Fruit fly (Drosophila melanogaster) whole organism, pupa: ENCODE data around the gene Pcmt.

ENCODE experiments used
- CG12605 ChIP-seq: fragments of 200-800 bp; sonication (Bioruptor generic); IDR thresholded peaks from 2 replicates; pipeline ENCODE4 v1.3.6; 2022; ENCODE audit warnings: missing biosample characterization, missing genetic modification characterization
- CG13204 ChIP-seq: fragments of 200-800 bp; sonication (Bioruptor generic); optimal IDR thresholded peaks from 2 replicates; lab custom pipeline; 2018; ENCODE audit warnings: missing biosample characterization, mild to moderate bottlenecking, missing genetic modification characterization, moderate library complexity
- CG17806 ChIP-seq: fragments of 200-800 bp; sonication (Bioruptor generic); optimal IDR thresholded peaks from 2 replicates; lab custom pipeline; 2018; ENCODE audit warnings: missing biosample characterization, mild to moderate bottlenecking, missing genetic modification characterization, moderate library complexity
- CG34367 ChIP-seq: fragments of 200-800 bp; sonication (Bioruptor generic); optimal IDR thresholded peaks from 2 replicates; lab custom pipeline; 2018; ENCODE audit warnings: missing biosample characterization, mild to moderate bottlenecking, missing genetic modification characterization
- CG4496 ChIP-seq: fragments of 200-800 bp; sonication (Bioruptor generic); IDR thresholded peaks from 3 replicates; pipeline ENCODE4 v1.3.6; 2022; ENCODE audit warnings: missing biosample characterization, missing genetic modification characterization
- CG8159 ChIP-seq: fragments of 200-800 bp; sonication (Bioruptor generic); optimal IDR thresholded peaks from 3 replicates; lab custom pipeline; 2018; ENCODE audit warnings: missing biosample characterization, mild to moderate bottlenecking, missing genetic modification characterization, moderate library complexity
- CG8301 ChIP-seq: fragments of 200-800 bp; sonication (Bioruptor generic); optimal IDR thresholded peaks from 2 replicates; lab custom pipeline; 2018; ENCODE audit warnings: missing biosample characterization, mild to moderate bottlenecking, missing genetic modification characterization
- CG9948 ChIP-seq: fragments of 200-800 bp; sonication (Bioruptor generic); optimal IDR thresholded peaks from 2 replicates; lab custom pipeline; 2018; ENCODE audit warnings: missing biosample characterization, mild to moderate bottlenecking, missing genetic modification characterization, moderate library complexity
- EcR ChIP-seq: fragments of 200-800 bp; sonication (Bioruptor generic); optimal IDR thresholded peaks from 3 replicates; lab custom pipeline; 2019; ENCODE audit warnings: missing biosample characterization, missing genetic modification characterization, mild to moderate bottlenecking, moderate library complexity, missing genetic modification reagents
- Pif1A ChIP-seq: fragments of 200-800 bp; sonication (Bioruptor generic); optimal IDR thresholded peaks from 3 replicates; lab custom pipeline; 2016; ENCODE audit warnings: missing biosample characterization, missing genetic modification characterization
- fd96Ca ChIP-seq: fragments of 200-800 bp; sonication (Bioruptor generic); IDR thresholded peaks from 3 replicates; pipeline ENCODE4 v1.3.6; 2022; ENCODE audit warnings: missing biosample characterization, missing genetic modification characterization
- gl ChIP-seq: fragments of 200-800 bp; sonication (Bioruptor generic); optimal IDR thresholded peaks from 2 replicates; lab custom pipeline; 2018; ENCODE audit warnings: missing biosample characterization, mild to moderate bottlenecking, missing genetic modification characterization

DNA sequence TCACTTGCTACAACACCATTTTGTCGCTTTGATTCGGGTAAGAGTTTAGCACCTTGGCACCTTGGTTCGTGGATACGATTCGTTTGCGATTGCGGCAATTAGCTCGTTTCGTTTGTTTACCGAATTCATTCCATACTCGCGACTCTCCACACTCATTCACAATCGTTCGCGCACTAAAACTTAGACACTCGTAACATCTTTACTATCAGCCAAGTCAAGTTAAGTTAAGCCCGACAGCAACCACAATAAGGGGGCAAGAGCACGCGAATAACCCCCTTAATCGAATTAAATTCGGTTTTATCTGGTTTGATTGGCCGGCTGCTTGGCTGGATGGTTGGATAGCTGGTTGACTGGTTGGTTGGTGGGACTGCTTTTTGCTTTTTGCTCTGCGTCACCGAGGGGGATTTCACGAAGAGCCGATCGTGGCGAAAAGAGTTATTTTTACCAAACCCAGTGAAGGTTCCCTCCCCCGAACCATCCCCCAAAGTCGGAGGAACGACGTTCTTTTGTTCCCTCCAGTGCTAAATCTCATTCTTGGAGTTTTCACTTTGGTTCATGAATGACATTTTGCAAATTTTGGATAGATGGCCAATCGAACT is 50.2 kb downstream of the Pcmt start:
- TF ChIP-seq CG9948 (tag; lab: Kevin White, UChicago) (no peak), CG8301 (tag; lab: Kevin White, UChicago) (no peak), EcR (GFP tag; lab: Kevin White, UChicago) (no peak), gl (tag; lab: Kevin White, UChicago) (no peak), CG34367 (tag; lab: Kevin White, UChicago) (no peak), CG8159 (tag; lab: Kevin White, UChicago) (no peak), CG13204 (GFP tag; lab: Kevin White, UChicago) (no peak), CG12605 (GFP tag; lab: Robert Waterston, UW) (no peak), CG17806 (tag; lab: Kevin White, UChicago) (no peak), Pif1A (no peak), CG4496 (GFP tag; lab: Robert Waterston, UW) (no peak), fd96Ca (GFP tag; lab: Robert Waterston, UW) (no peak)
